Fruit fly (Drosophila melanogaster) whole organism, pupa: ENCODE results near the gene CG2750.
A peak's percentile ranks its signal among the peaks of the same experiment; 100 is the strongest.
"Not testable (repeated sequence)": the region's sequence is repeated elsewhere in the genome, so short reads cannot be mapped to it uniquely, and the experiment has no call there.

ENCODE experiments used
- CG10348 ChIP-seq: fragments of 200-800 bp; sonication (Bioruptor generic); IDR thresholded peaks from 2 replicates; pipeline ENCODE4 v1.3.6; 2022; ENCODE audit warnings: missing biosample characterization, missing genetic modification characterization
- CG12605 ChIP-seq: fragments of 200-800 bp; sonication (Bioruptor generic); IDR thresholded peaks from 2 replicates; pipeline ENCODE4 v1.3.6; 2022; ENCODE audit warnings: missing biosample characterization, missing genetic modification characterization
- CG13204 ChIP-seq: fragments of 200-800 bp; sonication (Bioruptor generic); optimal IDR thresholded peaks from 2 replicates; lab custom pipeline; 2018; ENCODE audit warnings: missing biosample characterization, mild to moderate bottlenecking, missing genetic modification characterization, moderate library complexity
- CG14655 ChIP-seq: fragments of 200-800 bp; sonication (Bioruptor generic); optimal IDR thresholded peaks from 3 replicates; lab custom pipeline; 2017; ENCODE audit warnings: mild to moderate bottlenecking, missing biosample characterization, missing genetic modification reagents, missing genetic modification characterization
- CG15710 ChIP-seq: fragments of 200-800 bp; sonication (Bioruptor generic); optimal IDR thresholded peaks from 2 replicates; lab custom pipeline; 2018; ENCODE audit warnings: missing biosample characterization, mild to moderate bottlenecking, missing genetic modification characterization, moderate library complexity
- CG17806 ChIP-seq: fragments of 200-800 bp; sonication (Bioruptor generic); optimal IDR thresholded peaks from 2 replicates; lab custom pipeline; 2018; ENCODE audit warnings: missing biosample characterization, mild to moderate bottlenecking, missing genetic modification characterization, moderate library complexity
- CG32121 ChIP-seq: fragments of 200-800 bp; sonication (Bioruptor generic); IDR thresholded peaks from 2 replicates; pipeline ENCODE4 v1.3.6; 2022; ENCODE audit warnings: missing biosample characterization, missing genetic modification characterization
- CG34367 ChIP-seq: fragments of 200-800 bp; sonication (Bioruptor generic); optimal IDR thresholded peaks from 2 replicates; lab custom pipeline; 2018; ENCODE audit warnings: missing biosample characterization, mild to moderate bottlenecking, missing genetic modification characterization
- CG4496 ChIP-seq: fragments of 200-800 bp; sonication (Bioruptor generic); IDR thresholded peaks from 3 replicates; pipeline ENCODE4 v1.3.6; 2022; ENCODE audit warnings: missing biosample characterization, missing genetic modification characterization
- CG8159 ChIP-seq: fragments of 200-800 bp; sonication (Bioruptor generic); optimal IDR thresholded peaks from 3 replicates; lab custom pipeline; 2018; ENCODE audit warnings: missing biosample characterization, mild to moderate bottlenecking, missing genetic modification characterization, moderate library complexity
- CG8301 ChIP-seq: fragments of 200-800 bp; sonication (Bioruptor generic); optimal IDR thresholded peaks from 2 replicates; lab custom pipeline; 2018; ENCODE audit warnings: missing biosample characterization, mild to moderate bottlenecking, missing genetic modification characterization
- CG9948 ChIP-seq: fragments of 200-800 bp; sonication (Bioruptor generic); optimal IDR thresholded peaks from 2 replicates; lab custom pipeline; 2018; ENCODE audit warnings: missing biosample characterization, mild to moderate bottlenecking, missing genetic modification characterization, moderate library complexity
- D1 ChIP-seq: fragments of 200-800 bp; sonication (Bioruptor generic); optimal IDR thresholded peaks from 2 replicates; lab custom pipeline; 2018; ENCODE audit warnings: missing biosample characterization, mild to moderate bottlenecking, missing genetic modification characterization, moderate library complexity
- EcR ChIP-seq: fragments of 200-800 bp; sonication (Bioruptor generic); optimal IDR thresholded peaks from 3 replicates; lab custom pipeline; 2019; ENCODE audit warnings: missing biosample characterization, missing genetic modification characterization, mild to moderate bottlenecking, moderate library complexity, missing genetic modification reagents
- Ets98B ChIP-seq: fragments of 200-800 bp; sonication (Bioruptor generic); IDR thresholded peaks from 2 replicates; pipeline ENCODE4 v1.3.6; 2022; ENCODE audit warnings: missing biosample characterization, missing genetic modification characterization
- Pif1A ChIP-seq: fragments of 200-800 bp; sonication (Bioruptor generic); optimal IDR thresholded peaks from 3 replicates; lab custom pipeline; 2016; ENCODE audit warnings: missing biosample characterization, missing genetic modification characterization
- Pif1B ChIP-seq: fragments of 200-800 bp; sonication (Bioruptor generic); optimal IDR thresholded peaks from 3 replicates; lab custom pipeline; 2016; ENCODE audit warnings: missing biosample characterization, missing genetic modification characterization
- Snoo ChIP-seq: fragments of 200-800 bp; sonication (Bioruptor generic); optimal IDR thresholded peaks from 3 replicates; lab custom pipeline; 2017; ENCODE audit warnings: missing biosample characterization, mild to moderate bottlenecking, missing genetic modification characterization, inconsistent platforms
- fd96Ca ChIP-seq: fragments of 200-800 bp; sonication (Bioruptor generic); IDR thresholded peaks from 3 replicates; pipeline ENCODE4 v1.3.6; 2022; ENCODE audit warnings: missing biosample characterization, missing genetic modification characterization
- gl ChIP-seq: fragments of 200-800 bp; sonication (Bioruptor generic); optimal IDR thresholded peaks from 2 replicates; lab custom pipeline; 2018; ENCODE audit warnings: missing biosample characterization, mild to moderate bottlenecking, missing genetic modification characterization
- rn ChIP-seq: fragments of 200-800 bp; sonication (Bioruptor generic); IDR thresholded peaks from 2 replicates; pipeline ENCODE4 v1.3.6; 2022; ENCODE audit warnings: missing biosample characterization, missing genetic modification characterization

The CG2750 gene

DNA sequence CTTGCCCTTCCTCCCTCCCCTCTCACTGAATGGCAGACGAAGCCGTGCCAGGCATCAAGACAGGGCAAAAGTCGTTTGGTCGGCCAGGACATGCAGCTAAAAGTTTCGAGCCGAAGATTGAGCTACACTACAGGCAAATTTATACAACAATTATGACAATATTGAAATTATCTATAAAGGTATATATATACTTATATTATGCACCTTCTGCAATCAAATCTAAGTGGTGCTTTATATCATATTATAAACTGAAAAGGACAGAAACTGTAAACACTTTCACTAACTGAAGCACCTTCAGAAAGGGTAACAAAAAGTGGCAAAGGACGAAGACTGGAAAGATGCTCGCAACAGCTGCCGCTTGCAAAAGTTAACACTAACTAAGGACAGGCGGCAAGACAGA is 30.8 kb upstream of the CG2750 start:
- TF ChIP-seq CG9948 (tag; lab: Kevin White, UChicago) (peak; percentile 21), CG8301 (tag; lab: Kevin White, UChicago) (no peak), CG15710 (tag; lab: Kevin White, UChicago) (peak; percentile 21), CG10348 (GFP tag; lab: Robert Waterston, UW) (no peak), EcR (GFP tag; lab: Kevin White, UChicago) (no peak), CG12605 (GFP tag; lab: Robert Waterston, UW) (no peak), CG13204 (no peak), gl (tag; lab: Kevin White, UChicago) (no peak), CG32121 (GFP tag; lab: Robert Waterston, UW) (no peak), CG34367 (tag; lab: Kevin White, UChicago) (peak; percentile 15), Pif1A (no peak), Pif1B (no peak), Ets98B (GFP tag; lab: Robert Waterston, UW) (no peak), CG8159 (tag; lab: Kevin White, UChicago) (peak; percentile 59), CG4496 (GFP tag; lab: Robert Waterston, UW) (no peak), fd96Ca (GFP tag; lab: Robert Waterston, UW) (no peak), D1 (tag; lab: Kevin White, UChicago) (no peak), CG14655 (GFP tag; lab: Kevin White, UChicago) (peak; percentile 21), Snoo (no peak), rn (GFP tag; lab: Robert Waterston, UW) (no peak), CG17806 (tag; lab: Kevin White, UChicago) (peak; percentile 26)
- TF ChIP-seq, all 21 proteins: peak for 6

DNA sequence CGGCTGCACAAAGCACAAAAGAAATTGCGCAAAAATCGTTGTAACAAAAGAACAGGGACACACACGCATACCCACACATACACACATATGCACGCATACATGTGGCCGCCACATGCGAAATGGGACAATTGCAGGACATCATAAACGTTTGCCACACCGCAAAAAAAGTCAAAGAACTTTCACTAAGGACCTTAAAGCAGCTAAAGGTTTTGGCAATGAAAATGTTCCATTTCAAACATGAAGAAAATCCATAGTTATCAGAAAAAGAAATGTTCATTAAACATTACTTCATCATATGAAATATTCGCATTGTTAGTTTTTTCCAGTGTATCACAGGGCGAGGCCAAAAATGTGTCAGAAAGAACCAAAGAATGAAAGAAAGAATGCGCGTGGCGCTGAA is 24.8 kb upstream of the CG2750 start:
- no peak for TF ChIP-seq CG9948 (tag; lab: Kevin White, UChicago)
- peak; percentile 20 for TF ChIP-seq CG8159 (tag; lab: Kevin White, UChicago)

DNA sequence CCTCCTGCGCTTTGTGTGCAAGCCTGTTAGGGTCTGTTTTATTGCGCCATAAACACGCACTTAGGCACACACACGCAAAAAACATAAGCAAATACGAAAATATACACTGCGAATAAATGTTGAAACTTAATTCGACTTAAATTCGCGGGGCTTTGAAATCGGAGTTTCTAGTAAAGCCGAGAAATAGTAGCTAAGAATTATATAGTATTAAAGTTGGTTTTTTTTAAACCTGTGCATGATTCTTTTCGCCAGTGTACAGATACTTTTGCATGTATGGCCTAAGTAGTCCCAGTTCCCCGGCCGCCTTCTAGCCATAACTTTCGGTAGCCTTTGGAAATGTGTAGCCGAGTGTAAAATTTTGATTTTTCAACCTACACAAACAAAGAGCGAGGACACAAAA is 22.6 kb upstream of the CG2750 start:
- TF ChIP-seq CG17806 (tag; lab: Kevin White, UChicago) (peak; percentile 7), CG8159 (tag; lab: Kevin White, UChicago) (peak; percentile 12), EcR (GFP tag; lab: Kevin White, UChicago) (no peak)

DNA sequence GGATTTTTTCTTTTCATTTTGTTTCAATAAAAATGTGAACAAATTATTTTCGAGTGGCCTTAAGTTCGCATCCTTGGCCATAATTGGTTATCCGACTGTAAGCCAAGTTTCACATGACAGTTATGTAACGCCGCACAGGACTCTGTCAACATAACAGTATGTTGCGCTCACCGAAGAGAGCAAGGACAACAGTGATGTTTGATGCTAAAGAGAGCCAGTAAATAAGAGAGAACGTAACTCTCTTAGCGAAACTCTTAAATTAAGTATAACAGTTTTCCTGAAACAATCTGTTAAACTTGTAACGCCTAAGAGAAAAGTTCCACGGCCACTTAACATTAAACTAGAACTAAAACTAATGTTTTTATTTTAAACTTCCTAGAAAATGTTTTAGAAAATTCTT is 21.3 kb upstream of the CG2750 start:
- no peak for TF ChIP-seq CG12605 (GFP tag; lab: Robert Waterston, UW)

DNA sequence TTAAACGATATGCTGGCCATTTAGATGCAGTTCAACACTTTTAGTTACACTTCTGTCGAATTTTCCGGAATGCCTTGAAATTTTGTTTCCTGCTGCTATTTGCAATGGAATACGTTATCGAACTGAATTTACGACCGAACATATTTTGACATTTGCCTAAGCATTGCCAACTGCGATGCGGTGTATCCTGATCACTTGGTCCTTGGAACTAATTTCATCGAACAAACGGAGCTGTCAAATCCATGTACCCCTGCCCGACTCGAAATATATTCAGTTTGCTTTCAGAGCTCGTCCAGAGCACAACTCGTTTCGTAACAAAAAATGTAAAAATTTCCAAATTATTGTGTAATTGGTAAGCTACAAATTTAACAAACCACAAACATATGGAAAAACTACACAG is 20.1 kb upstream of the CG2750 start, which contains the start of gene CG15734:
Gene CG15734 (minus strand): TSS at position 101 of the 400 bp plus-strand sequence.
- TF ChIP-seq gl (tag; lab: Kevin White, UChicago); CG4496 (GFP tag; lab: Robert Waterston, UW); CG14655 (GFP tag; lab: Kevin White, UChicago): not testable (repeated sequence)

DNA sequence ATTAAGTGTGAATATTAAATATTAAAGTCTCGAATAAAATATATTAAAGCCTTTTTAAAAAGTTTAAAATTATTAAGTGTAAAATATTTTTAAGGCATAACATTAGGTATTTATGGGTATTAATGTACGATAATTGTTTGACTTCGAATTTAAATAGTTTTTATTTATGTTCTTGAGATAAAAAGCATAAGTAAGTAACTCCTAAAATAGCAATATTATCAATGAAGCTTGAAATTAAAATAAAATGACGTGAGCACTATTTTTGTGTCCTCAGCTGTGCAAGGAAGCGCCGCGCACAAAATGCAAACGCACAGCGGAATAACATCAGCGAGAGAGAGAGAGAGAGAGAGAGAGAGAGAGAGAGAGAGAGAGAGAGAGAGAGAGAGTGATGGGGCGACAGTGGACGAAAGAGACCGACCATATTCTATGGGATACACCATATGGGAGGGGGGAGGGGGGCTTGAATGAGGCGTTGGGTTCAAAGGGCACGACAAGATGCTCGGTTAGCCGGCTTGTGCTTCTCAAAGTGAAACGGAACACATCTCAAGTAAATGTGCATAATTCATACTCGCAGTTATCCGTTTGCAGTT is 16.7 kb upstream of the CG2750 start:
- no peak for TF ChIP-seq CG10348 (GFP tag; lab: Robert Waterston, UW)
- TF ChIP-seq CG8159 (tag; lab: Kevin White, UChicago), result peak; percentile 29
- TF ChIP-seq Pif1B, result no peak
- no peak for TF ChIP-seq Ets98B (GFP tag; lab: Robert Waterston, UW)
- TF ChIP-seq CG9948 (tag; lab: Kevin White, UChicago), result peak; percentile 10
- no peak for TF ChIP-seq CG15710 (tag; lab: Kevin White, UChicago)
- TF ChIP-seq EcR (GFP tag; lab: Kevin White, UChicago), result no peak
- TF ChIP-seq rn (GFP tag; lab: Robert Waterston, UW), result no peak
- TF ChIP-seq CG32121 (GFP tag; lab: Robert Waterston, UW), result no peak
- no peak for TF ChIP-seq gl (tag; lab: Kevin White, UChicago)
- no peak for TF ChIP-seq Snoo
- no peak for TF ChIP-seq CG17806 (tag; lab: Kevin White, UChicago)
- TF ChIP-seq CG34367 (tag; lab: Kevin White, UChicago), result no peak
- TF ChIP-seq CG4496 (GFP tag; lab: Robert Waterston, UW), result no peak
- TF ChIP-seq fd96Ca (GFP tag; lab: Robert Waterston, UW), result no peak
- no peak for TF ChIP-seq CG13204
- TF ChIP-seq Pif1A, result no peak
- TF ChIP-seq CG8301 (tag; lab: Kevin White, UChicago), result no peak
- TF ChIP-seq, all 21 proteins: peak for 2

DNA sequence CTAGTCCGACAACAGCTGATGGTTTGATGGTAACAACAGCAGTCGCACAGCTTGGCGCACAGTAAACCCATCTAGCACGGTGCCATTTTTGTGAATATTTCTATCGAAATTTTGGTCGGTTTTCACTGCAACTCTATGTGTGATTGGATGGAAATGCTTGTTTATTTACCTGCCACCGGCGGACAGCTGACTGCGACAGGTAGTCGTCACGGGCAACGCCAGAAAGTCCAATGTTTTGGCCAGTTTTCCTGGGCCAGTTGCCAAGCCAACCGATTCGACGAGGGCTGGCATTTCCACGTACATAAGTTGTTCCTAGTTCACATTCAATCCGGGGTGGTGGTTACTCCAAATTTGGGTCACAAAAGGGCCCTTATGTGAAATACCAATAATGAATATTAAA is 3.3 kb upstream of the CG2750 start, which contains the start of gene CG11356:
Gene CG11356 (minus strand): TSS at position 101 of the 400 bp plus-strand sequence.
- TF ChIP-seq Pif1B (no peak), gl (tag; lab: Kevin White, UChicago) (no peak), Snoo (no peak)
- TF ChIP-seq, all 21 proteins: peak for 0
